3 fruit fly cellular contexts compared by ENCODE assay signal in the genomic region with DNA sequence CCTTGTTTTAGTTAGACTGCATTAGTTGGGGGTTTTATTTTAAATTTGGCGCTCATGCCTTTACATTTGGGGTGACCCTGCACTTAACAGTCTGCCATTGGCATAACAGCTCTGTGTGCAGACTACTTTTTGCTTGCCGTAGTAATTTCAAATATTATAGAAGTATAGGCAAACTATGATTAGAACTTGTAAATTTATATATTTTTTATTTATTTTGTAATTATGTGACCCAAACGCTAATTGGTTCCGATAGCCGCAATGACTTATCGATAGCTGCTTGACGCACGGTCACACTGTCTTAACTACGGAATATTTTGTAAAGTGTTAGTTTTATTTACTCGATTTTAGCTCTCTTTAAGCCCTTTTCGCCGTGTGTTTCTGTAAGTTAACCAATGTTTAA.
TF ChIP-seq lines count a peak whose summit lies in the region.

Gene rhea, plus strand, starts transcription at position 292 of the 400 bp plus-strand sequence.

TF ChIP-seq in whole organism, adult, 20 proteins besides CTCF, POLR2A, EP300 and RAD21 (continued from another document):
- TF ChIP-seq CG7101 (tag; optimal IDR thresholded peaks at IDR 0.05; lab: Kevin White, UChicago): no peak
- TF ChIP-seq kay (GFP tag; lab: Kevin White, UChicago; ENCODE audit: borderline replicate concordance): peak; percentile 1

TF ChIP-seq in whole organism, embryonic, 481 proteins besides CTCF, POLR2A, EP300 and RAD21 (continued from another document and continues in another):
- TF ChIP-seq stc (GFP tag; IDR thresholded peaks at IDR 0.05; lab: Robert Waterston, UW) (no peak), ci (GFP tag; IDR thresholded peaks at IDR 0.05; lab: Robert Waterston, UW) (no peak), CG4617 (GFP tag; optimal IDR thresholded peaks at IDR 0.05; lab: Kevin White, UChicago; ENCODE audit: borderline replicate concordance) (peak; percentile 86), wor (GFP tag; IDR thresholded peaks at IDR 0.05; lab: Robert Waterston, UW) (no peak), sug (tag; optimal IDR thresholded peaks at IDR 0.05; lab: Kevin White, UChicago) (no peak), CG5245 (GFP tag; optimal IDR thresholded peaks at IDR 0.05; lab: Kevin White, UChicago) (no peak), HLH3B (GFP tag; IDR thresholded peaks at IDR 0.05; lab: Robert Waterston, UW) (no peak), pita (GFP tag; optimal IDR thresholded peaks at IDR 0.05; lab: Kevin White, UChicago) (no peak), Ada2b (GFP tag; IDR thresholded peaks at IDR 0.05; lab: Robert Waterston, UW) (no peak), ttk (GFP tag; IDR thresholded peaks at IDR 0.05; lab: Robert Waterston, UW) (no peak), CG14860 (GFP tag; IDR thresholded peaks at IDR 0.05; lab: Robert Waterston, UW; ENCODE audit: partially characterized antibody) (peak; percentile 64; the same call in 2 of the 3 replicates), bowl (GFP tag; IDR thresholded peaks at IDR 0.05; lab: Robert Waterston, UW) (no peak), Xrp1 (GFP tag; IDR thresholded peaks at IDR 0.05; lab: Robert Waterston, UW) (peak; percentile 19; the same call in 1 of the 2 replicates), CG16815 (GFP tag; optimal IDR thresholded peaks at IDR 0.05; lab: Kevin White, UChicago) (no peak), Dip2 (GFP tag; IDR thresholded peaks at IDR 0.05; lab: Robert Waterston, UW) (no peak), CG2199 (GFP tag; IDR thresholded peaks at IDR 0.05; lab: Robert Waterston, UW) (no peak), Tbp (GFP tag; optimal IDR thresholded peaks at IDR 0.05; lab: Kevin White, UChicago) (no peak), CG10462 (GFP tag; optimal IDR thresholded peaks at IDR 0.05; lab: Kevin White, UChicago) (no peak), CG4730 (GFP tag; IDR thresholded peaks at IDR 0.05; lab: Robert Waterston, UW) (no peak), CG18619 (GFP tag; optimal IDR thresholded peaks at IDR 0.05; lab: Kevin White, UChicago) (no peak), psq (GFP tag; optimal IDR thresholded peaks at IDR 0.05; lab: Kevin White, UChicago) (no peak), Oaz (GFP tag; IDR thresholded peaks at IDR 0.05; lab: Robert Waterston, UW) (no peak), H2.0 (GFP tag; IDR thresholded peaks at IDR 0.05; lab: Robert Waterston, UW) (no peak), Gug (GFP tag; IDR thresholded peaks at IDR 0.05; lab: Robert Waterston, UW) (no peak), cas (GFP tag; IDR thresholded peaks at IDR 0.05; lab: Robert Waterston, UW) (no peak), CG31365 (tag; optimal IDR thresholded peaks at IDR 0.05; lab: Kevin White, UChicago) (no peak), CG8765 (GFP tag; IDR thresholded peaks at IDR 0.05; lab: Robert Waterston, UW) (no peak), crp (GFP tag; optimal IDR thresholded peaks at IDR 0.05; lab: Kevin White, UChicago) (no peak), hkb (optimal IDR thresholded peaks at IDR 0.05; lab: Kevin White, UChicago) (no peak), hkb (GFP tag; IDR thresholded peaks at IDR 0.05; lab: Robert Waterston, UW) (0 out of 2 replicates have a peak, but pooled peaks have one; percentile 15), Dad (GFP tag; optimal IDR thresholded peaks at IDR 0.05; lab: Kevin White, UChicago) (no peak), Six4 (GFP tag; optimal IDR thresholded peaks at IDR 0.05; lab: Kevin White, UChicago) (peak; percentile 30), CG12236 (GFP tag; optimal IDR thresholded peaks at IDR 0.05; lab: Kevin White, UChicago) (no peak), toy (GFP tag; IDR thresholded peaks at IDR 0.05; lab: Robert Waterston, UW) (no peak), nmo (GFP tag; optimal IDR thresholded peaks at IDR 0.05; lab: Kevin White, UChicago) (peak; percentile 55), lab (GFP tag; optimal IDR thresholded peaks at IDR 0.05; lab: Kevin White, UChicago) (peak; percentile 31), slou (GFP tag; optimal IDR thresholded peaks at IDR 0.05; lab: Kevin White, UChicago) (no peak), Dp (GFP tag; optimal IDR thresholded peaks at IDR 0.05; lab: Kevin White, UChicago) (peak; percentile 90), cato (GFP tag; optimal IDR thresholded peaks at IDR 0.05; lab: Kevin White, UChicago; ENCODE audit: borderline replicate concordance) (no peak), pum (GFP tag; optimal IDR thresholded peaks at IDR 0.05; lab: Kevin White, UChicago) (no peak), Lim3 (GFP tag; IDR thresholded peaks at IDR 0.05; lab: Robert Waterston, UW) (no peak), shn (GFP tag; optimal IDR thresholded peaks at IDR 0.05; lab: Kevin White, UChicago) (no peak), Ets65A (GFP tag; lab: Kevin White, UChicago) (no peak), ems (GFP tag; optimal IDR thresholded peaks at IDR 0.05; lab: Kevin White, UChicago) (peak; percentile 12), CG18011 (GFP tag; optimal IDR thresholded peaks at IDR 0.05; lab: Kevin White, UChicago) (no peak), Nf-YA (GFP tag; IDR thresholded peaks at IDR 0.05; lab: Robert Waterston, UW) (no peak), Bdp1 (GFP tag; optimal IDR thresholded peaks at IDR 0.05; lab: Kevin White, UChicago) (no peak), CG33213 (GFP tag; optimal IDR thresholded peaks at IDR 0.05; lab: Kevin White, UChicago) (peak; percentile 3), D19B (GFP tag; optimal IDR thresholded peaks at IDR 0.05; lab: Kevin White, UChicago) (no peak), nerfin-2 (GFP tag; IDR thresholded peaks at IDR 0.05; lab: Robert Waterston, UW; ENCODE audit: partially characterized antibody) (peak; percentile 71), B-H1 (GFP tag; IDR thresholded peaks at IDR 0.05; lab: Robert Waterston, UW) (no peak), CG13894 (tag; optimal IDR thresholded peaks at IDR 0.05; lab: Kevin White, UChicago) (no peak), Bgb (GFP tag; IDR thresholded peaks at IDR 0.05; lab: Robert Waterston, UW; ENCODE audit: partially characterized antibody) (peak; percentile 83), CG9797 (GFP tag; optimal IDR thresholded peaks at IDR 0.05; lab: Kevin White, UChicago) (peak; percentile 82), HLH4C (GFP tag; IDR thresholded peaks at IDR 0.05; lab: Robert Waterston, UW; ENCODE audit: partially characterized antibody) (peak; percentile 78), CG2116 (GFP tag; optimal IDR thresholded peaks at IDR 0.05; lab: Kevin White, UChicago) (peak; percentile 80), fd3F (GFP tag; optimal IDR thresholded peaks at IDR 0.05; lab: Kevin White, UChicago) (no peak), ase (GFP tag; IDR thresholded peaks at IDR 0.05; lab: Robert Waterston, UW) (no peak), pfk (GFP tag; optimal IDR thresholded peaks at IDR 0.05; lab: Kevin White, UChicago) (no peak), CG8388 (GFP tag; optimal IDR thresholded peaks at IDR 0.05; lab: Kevin White, UChicago) (no peak), CG7271 (tag; optimal IDR thresholded peaks at IDR 0.05; lab: Kevin White, UChicago) (no peak), tap (tag; optimal IDR thresholded peaks at IDR 0.05; lab: Kevin White, UChicago) (peak; percentile 13), CG4820 (GFP tag; optimal IDR thresholded peaks at IDR 0.05; lab: Kevin White, UChicago) (peak; percentile 19), HLH54F (GFP tag; optimal IDR thresholded peaks at IDR 0.05; lab: Kevin White, UChicago) (no peak)

TF ChIP-seq in whole organism, prepupa, 60 proteins besides CTCF, POLR2A, EP300 and RAD21 (continued from another document):
- TF ChIP-seq CG4318 (GFP tag; optimal IDR thresholded peaks at IDR 0.05; lab: Kevin White, UChicago) (no peak), Blimp-1 (GFP tag; optimal IDR thresholded peaks at IDR 0.05; lab: Kevin White, UChicago) (no peak), CG11762 (GFP tag; optimal IDR thresholded peaks at IDR 0.05; lab: Kevin White, UChicago; ENCODE audit: insufficient read depth) (no peak), Hr38 (GFP tag; optimal IDR thresholded peaks at IDR 0.05; lab: Kevin White, UChicago) (no peak), CG3919 (GFP tag; optimal IDR thresholded peaks at IDR 0.05; lab: Kevin White, UChicago) (no peak), CG7368 (GFP tag; optimal IDR thresholded peaks at IDR 0.05; lab: Kevin White, UChicago) (no peak), fkh (GFP tag; optimal IDR thresholded peaks at IDR 0.05; lab: Kevin White, UChicago) (peak; percentile 43), svp (GFP tag; lab: Kevin White, UChicago) (peak; percentile 5), CG10631 (GFP tag; optimal IDR thresholded peaks at IDR 0.05; lab: Kevin White, UChicago) (no peak), CG8319 (GFP tag; optimal IDR thresholded peaks at IDR 0.05; lab: Kevin White, UChicago) (no peak), lz (GFP tag; optimal IDR thresholded peaks at IDR 0.05; lab: Kevin White, UChicago) (peak; percentile 6), CG8632 (GFP tag; optimal IDR thresholded peaks at IDR 0.05; lab: Kevin White, UChicago) (no peak), Sox102F (GFP tag; optimal IDR thresholded peaks at IDR 0.05; lab: Kevin White, UChicago) (no peak), dac (GFP tag; optimal IDR thresholded peaks at IDR 0.05; lab: Kevin White, UChicago) (no peak), CG11902 (GFP tag; optimal IDR thresholded peaks at IDR 0.05; lab: Kevin White, UChicago) (no peak), CG31627 (GFP tag; optimal IDR thresholded peaks at IDR 0.05; lab: Kevin White, UChicago) (peak; percentile 8), CG9139 (GFP tag; optimal IDR thresholded peaks at IDR 0.05; lab: Kevin White, UChicago) (no peak), CG11294 (GFP tag; IDR thresholded peaks at IDR 0.05; lab: Robert Waterston, UW) (no peak), CG8119 (GFP tag; IDR thresholded peaks at IDR 0.05; lab: Robert Waterston, UW) (no peak), CG1621 (tag; optimal IDR thresholded peaks at IDR 0.05; lab: Kevin White, UChicago) (peak; percentile 79), Smox (GFP tag; optimal IDR thresholded peaks at IDR 0.05; lab: Kevin White, UChicago) (no peak), Eip75B (GFP tag; optimal IDR thresholded peaks at IDR 0.05; lab: Kevin White, UChicago) (no peak), fd85E (GFP tag; optimal IDR thresholded peaks at IDR 0.05; lab: Kevin White, UChicago) (no peak), CG3032 (tag; optimal IDR thresholded peaks at IDR 0.05; lab: Kevin White, UChicago) (peak; percentile 8), Sox14 (GFP tag; optimal IDR thresholded peaks at IDR 0.05; lab: Kevin White, UChicago) (peak; percentile 19), CG6792 (GFP tag; optimal IDR thresholded peaks at IDR 0.05; lab: Kevin White, UChicago) (no peak), Eip93F (GFP tag; optimal IDR thresholded peaks at IDR 0.05; lab: Kevin White, UChicago) (no peak), Hr39 (GFP tag; optimal IDR thresholded peaks at IDR 0.05; lab: Kevin White, UChicago) (no peak), cyc (GFP tag; optimal IDR thresholded peaks at IDR 0.05; lab: Kevin White, UChicago) (no peak), dsx (GFP tag; optimal IDR thresholded peaks at IDR 0.05; lab: Kevin White, UChicago; ENCODE audit: poor library complexity, severe bottlenecking) (peak; percentile 18), vri (GFP tag; optimal IDR thresholded peaks at IDR 0.05; lab: Kevin White, UChicago) (no peak), net (GFP tag; optimal IDR thresholded peaks at IDR 0.05; lab: Kevin White, UChicago) (no peak), spab (GFP tag; optimal IDR thresholded peaks at IDR 0.05; lab: Kevin White, UChicago) (no peak), ss (GFP tag; optimal IDR thresholded peaks at IDR 0.05; lab: Kevin White, UChicago) (no peak), pdm3 (GFP tag; optimal IDR thresholded peaks at IDR 0.05; lab: Kevin White, UChicago) (no peak), CG15336 (GFP tag; IDR thresholded peaks at IDR 0.05; lab: Robert Waterston, UW) (no peak), CG6854 (GFP tag; optimal IDR thresholded peaks at IDR 0.05; lab: Kevin White, UChicago) (no peak), Gug (GFP tag; IDR thresholded peaks at IDR 0.05; lab: Robert Waterston, UW) (no peak), eg (GFP tag; IDR thresholded peaks at IDR 0.05; lab: Robert Waterston, UW) (no peak), topi (GFP tag; optimal IDR thresholded peaks at IDR 0.05; lab: Kevin White, UChicago) (no peak), CG34406 (GFP tag; optimal IDR thresholded peaks at IDR 0.05; lab: Kevin White, UChicago) (no peak)
